Worm (Caenorhabditis elegans) whole organism, L4/young adult: Measurements from ENCODE around the gene T23F2.2.

Experiments
- dao-5 ChIP-seq: sonication (generic microtip); optimal IDR thresholded peaks from 2 replicates; lab custom pipeline; 2016; ENCODE audit warnings: missing genotype, missing genetic modification characterization, moderate library complexity, missing compliant biosample characterization
- him-1 ChIP-seq: sonication (generic microtip); optimal IDR thresholded peaks from 2 replicates; lab custom pipeline; 2016; ENCODE audit warnings: missing genotype, missing genetic modification reagents, missing genetic modification characterization, missing compliant biosample characterization

- TF ChIP-seq him-1 (no peak), dao-5 (no peak)
Measured at ce11 chrX:5467308-5467707, 37.7 kb downstream of the T23F2.2 start.
